Fruit fly (Drosophila melanogaster) whole organism, wandering third instar larva: ENCODE measurements around the gene Cdc37.

Experiments
- Abd-B ChIP-seq: fragments of >200 bp; optimal IDR thresholded peaks from 2 replicates; lab custom pipeline; 2017; ENCODE audit warnings: missing biosample characterization, missing genetic modification characterization
- CG32264 ChIP-seq: fragments of 200-800 bp; sonication (Bioruptor generic); optimal IDR thresholded peaks from 2 replicates; lab custom pipeline; 2016; ENCODE audit warnings: missing biosample characterization, missing genetic modification characterization
- CG9705 ChIP-seq: fragments of 200-800 bp; sonication (Bioruptor generic); optimal IDR thresholded peaks from 2 replicates; lab custom pipeline; 2018; ENCODE audit warnings: missing biosample characterization, mild to moderate bottlenecking, missing genetic modification characterization
- Dfd ChIP-seq: fragments of >200 bp; optimal IDR thresholded peaks from 2 replicates; lab custom pipeline; 2017; ENCODE audit warnings: missing biosample characterization, missing genetic modification characterization
- HLH106 ChIP-seq: fragments of 200-800 bp; optimal IDR thresholded peaks from 3 replicates; lab custom pipeline; 2019; ENCODE audit warnings: missing biosample characterization, mild to moderate bottlenecking, missing genetic modification characterization, moderate library complexity
- Hnf4 ChIP-seq: fragments of 200-800 bp; sonication (Bioruptor generic); optimal IDR thresholded peaks from 2 replicates; lab custom pipeline; 2016; ENCODE audit warnings: missing biosample characterization, mild to moderate bottlenecking, missing genetic modification characterization
- Hr78 ChIP-seq: fragments of >200 bp; optimal IDR thresholded peaks from 2 replicates; lab custom pipeline; 2017; ENCODE audit warnings: missing biosample characterization, missing genetic modification characterization
- Hr83 ChIP-seq: fragments of 200-300 bp; sonication (Bioruptor generic); optimal IDR thresholded peaks from 2 replicates; lab custom pipeline; 2016; ENCODE audit warnings: missing biosample characterization, mild to moderate bottlenecking, missing genetic modification characterization, moderate library complexity; ENCODE audit not compliant: poor library complexity, severe bottlenecking
- Myc ChIP-seq: fragments of >200 bp; optimal IDR thresholded peaks from 2 replicates; lab custom pipeline; 2017
- N ChIP-seq: fragments of >200 bp; optimal IDR thresholded peaks from 2 replicates; lab custom pipeline; 2018; ENCODE audit warnings: missing biosample characterization, missing external identifiers, missing genetic modification characterization
- Rel ChIP-seq, 2 experiments: fragments of 200-800 bp; sonication (Bioruptor generic) in 1 of 2; optimal IDR thresholded peaks; 2 replicates in 1 of 2; 3 replicates in 1 of 2; lab custom pipeline; 2016 to 2019; ENCODE audit warnings: mild to moderate bottlenecking in 2 of 2, missing biosample characterization in 2 of 2, missing genetic modification characterization in 2 of 2, moderate library complexity in 1 of 2
- Sp1 ChIP-seq: fragments of 200-800 bp; sonication (Bioruptor generic); optimal IDR thresholded peaks from 3 replicates; lab custom pipeline; 2019; ENCODE audit warnings: missing biosample characterization, mild to moderate bottlenecking, missing genetic modification characterization, moderate library complexity
- br ChIP-seq: fragments of 200-800 bp; sonication (Bioruptor generic); optimal IDR thresholded peaks from 2 replicates; lab custom pipeline; 2016; ENCODE audit warnings: missing biosample characterization, missing genetic modification characterization
- brk ChIP-seq: fragments of 200-800 bp; sonication (Bioruptor generic); optimal IDR thresholded peaks from 2 replicates; lab custom pipeline; 2016; ENCODE audit warnings: missing biosample characterization, mild to moderate bottlenecking, missing genetic modification characterization
- dmrt93B ChIP-seq: fragments of 200-800 bp; sonication (Bioruptor generic); optimal IDR thresholded peaks from 2 replicates; lab custom pipeline; 2018; ENCODE audit warnings: missing biosample characterization, mild to moderate bottlenecking, missing genetic modification characterization
- dsf ChIP-seq: sonication (Bioruptor generic); optimal IDR thresholded peaks from 2 replicates; lab custom pipeline; 2016; ENCODE audit warnings: missing biosample characterization, missing genetic modification characterization, borderline replicate concordance
- ey ChIP-seq: fragments of 200-800 bp; sonication (Bioruptor generic); optimal IDR thresholded peaks from 2 replicates; lab custom pipeline; 2016; ENCODE audit warnings: missing biosample characterization, missing genetic modification characterization
- foxo ChIP-seq, 2 experiments: fragments of 200-800 bp; sonication (Bioruptor generic); optimal IDR thresholded peaks; 2 replicates in 1 of 2; 3 replicates in 1 of 2; lab custom pipeline; 2016 to 2017; ENCODE audit warnings: missing biosample characterization in 2 of 2, missing genetic modification characterization in 2 of 2
- h ChIP-seq: fragments of 200-800 bp; sonication (Bioruptor generic); optimal IDR thresholded peaks from 3 replicates; lab custom pipeline; 2016; ENCODE audit warnings: missing biosample characterization, mild to moderate bottlenecking, missing genetic modification characterization
- lola ChIP-seq: fragments of >200 bp; optimal IDR thresholded peaks from 2 replicates; lab custom pipeline; 2017; ENCODE audit warnings: missing biosample characterization, missing genetic modification characterization
- pan ChIP-seq: fragments of >200 bp; optimal IDR thresholded peaks from 2 replicates; lab custom pipeline; 2017
- rgr ChIP-seq: fragments of 200-800 bp; sonication (Bioruptor generic); optimal IDR thresholded peaks from 3 replicates; lab custom pipeline; 2016; ENCODE audit warnings: missing biosample characterization, mild to moderate bottlenecking, missing genetic modification characterization
- sage ChIP-seq: fragments of 200-800 bp; sonication (Bioruptor generic); optimal IDR thresholded peaks from 2 replicates; lab custom pipeline; 2016; ENCODE audit warnings: missing biosample characterization, mild to moderate bottlenecking, missing genetic modification characterization
- sv ChIP-seq: fragments of 200-800 bp; sonication (Bioruptor generic); optimal IDR thresholded peaks from 3 replicates; lab custom pipeline; 2016; ENCODE audit warnings: missing biosample characterization, missing genetic modification characterization
- woc ChIP-seq: sonication (Bioruptor generic); optimal IDR thresholded peaks from 2 replicates; lab custom pipeline; 2016; ENCODE audit warnings: missing biosample characterization, mild to moderate bottlenecking, missing genetic modification characterization

Cdc37 gene

dm6 chr3L:1835064-1835463 lies 39.9 kb downstream of the Cdc37 start, which contains the start of gene Cpr62Bb:
Gene Cpr62Bb, minus strand, starts transcription at chr3L:1835164.
- TF ChIP-seq foxo (GFP tag; optimal IDR thresholded peaks at IDR 0.05; lab: Kevin White, UChicago) (no peak), h (GFP tag; lab: Kevin White, UChicago) (no peak), sv (GFP tag; lab: Kevin White, UChicago) (no peak), Hr83 (GFP tag; lab: Kevin White, UChicago) (no peak), br (GFP tag; lab: Kevin White, UChicago) (no peak)

dm6 chr3L:1841984-1842383 lies 46.8 kb downstream of the Cdc37 start, which contains the start of gene Cpr62Bc:
Gene Cpr62Bc, minus strand, starts transcription at chr3L:1842084.
- TF ChIP-seq Hr78 (GFP tag; lab: Kevin White, UChicago), result no peak
- TF ChIP-seq Abd-B (GFP tag; lab: Kevin White, UChicago), result no peak
- TF ChIP-seq lola (GFP tag; lab: Kevin White, UChicago), result no peak
- TF ChIP-seq Sp1 (GFP tag; lab: Kevin White, UChicago), result no peak
- no peak for TF ChIP-seq br (GFP tag; lab: Kevin White, UChicago)
- TF ChIP-seq pan (lab: Kevin White, UChicago), result no peak
- TF ChIP-seq Rel (GFP tag; optimal IDR thresholded peaks at IDR 0.05; lab: Kevin White, UChicago), result no peak
- TF ChIP-seq Rel (tag; optimal IDR thresholded peaks at IDR 0.05; lab: Kevin White, UChicago), result no peak
- no peak for TF ChIP-seq HLH106 (tag; lab: Kevin White, UChicago)
- no peak for TF ChIP-seq Hr83 (GFP tag; lab: Kevin White, UChicago)
- no peak for TF ChIP-seq Hnf4 (GFP tag; lab: Kevin White, UChicago)
- TF ChIP-seq CG9705 (GFP tag; lab: Kevin White, UChicago), result no peak
- no peak for TF ChIP-seq sage
- TF ChIP-seq rgr (GFP tag; lab: Kevin White, UChicago), result no peak
- no peak for TF ChIP-seq dsf (GFP tag; lab: Kevin White, UChicago)
- TF ChIP-seq CG32264 (GFP tag; lab: Kevin White, UChicago), result no peak
- TF ChIP-seq Dfd, result no peak
- TF ChIP-seq sv (GFP tag; lab: Kevin White, UChicago), result no peak
- no peak for TF ChIP-seq dmrt93B (GFP tag; lab: Kevin White, UChicago)
- TF ChIP-seq, all 38 proteins: peak for 0

- TF ChIP-seq Hnf4 (GFP tag; lab: Kevin White, UChicago), result no peak
- TF ChIP-seq N (GFP tag; lab: Kevin White, UChicago), result no peak
- TF ChIP-seq brk (GFP tag; lab: Kevin White, UChicago), result no peak
- no peak for TF ChIP-seq Dfd
- no peak for TF ChIP-seq dsf (GFP tag; lab: Kevin White, UChicago)
- no peak for TF ChIP-seq Rel (GFP tag; optimal IDR thresholded peaks at IDR 0.05; lab: Kevin White, UChicago)
- TF ChIP-seq Rel (tag; optimal IDR thresholded peaks at IDR 0.05; lab: Kevin White, UChicago), result no peak
- no peak for TF ChIP-seq ey (GFP tag; lab: Kevin White, UChicago)
- TF ChIP-seq Hr78 (GFP tag; lab: Kevin White, UChicago), result no peak
- no peak for TF ChIP-seq Sp1 (GFP tag; lab: Kevin White, UChicago)
- TF ChIP-seq woc, result no peak
- TF ChIP-seq HLH106 (tag; lab: Kevin White, UChicago), result no peak
- no peak for TF ChIP-seq Myc (lab: Kevin White, UChicago)
- TF ChIP-seq foxo (GFP tag; optimal IDR thresholded peaks at IDR 0.05; lab: Kevin White, UChicago), result no peak
- TF ChIP-seq br (GFP tag; lab: Kevin White, UChicago), result no peak
- no peak for TF ChIP-seq sv (GFP tag; lab: Kevin White, UChicago)
- no peak for TF ChIP-seq pan (lab: Kevin White, UChicago)
These were observed 49.4 kb downstream of the Cdc37 start for dm6 chr3L:1844600-1844999.
